Worm (Caenorhabditis elegans): Measurements from ENCODE around the gene osta-2.
A peak's percentile ranks its signal among the peaks of the same experiment; 100 is the strongest.

osta-2 gene

DNA sequence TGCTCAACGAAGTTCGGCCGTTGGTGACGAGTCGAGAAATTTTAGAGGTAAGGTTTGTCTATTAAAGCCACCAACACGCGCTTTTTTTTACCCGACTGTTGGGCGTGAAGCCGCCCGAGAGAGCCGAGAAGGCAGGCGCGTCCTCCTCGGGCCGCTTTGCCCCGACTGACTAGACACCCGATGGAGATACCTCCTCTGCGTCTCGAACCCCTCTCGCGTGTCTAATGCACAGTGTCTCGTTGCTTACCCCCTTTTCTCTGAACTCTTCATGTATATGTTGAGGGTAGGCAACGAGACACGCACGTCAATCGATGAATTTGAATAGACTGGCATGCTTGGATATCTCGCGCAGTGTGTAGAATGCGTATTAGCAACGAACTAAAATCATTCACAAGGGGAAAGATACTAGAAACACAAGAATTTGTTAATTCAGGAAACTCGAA, 45.7 kb upstream of the osta-2 start:
- TF ChIP-seq F16B12.6 (tag; optimal IDR thresholded peaks at IDR 0.05) = peak; percentile 31
- TF ChIP-seq nhr-28 (tag; optimal IDR thresholded peaks at IDR 0.05) = no peak
- peak in 1 of 2 experiments; percentile 53 for TF ChIP-seq mdl-1 (tag; optimal IDR thresholded peaks at IDR 0.05)
- TF ChIP-seq mab-9 (GFP tag; IDR thresholded peaks at IDR 0.05) = peak; percentile 71
- peak; percentile 88 for TF ChIP-seq lin-14 (GFP tag; optimal IDR thresholded peaks at IDR 0.05)
- TF ChIP-seq fos-1 (tag; optimal IDR thresholded peaks at IDR 0.05) = peak; percentile 84
- peak; percentile 36 for TF ChIP-seq nhr-76 (tag; optimal IDR thresholded peaks at IDR 0.05)
- TF ChIP-seq pqm-1 (tag; optimal IDR thresholded peaks at IDR 0.05) = peak; percentile 41
- no peak for TF ChIP-seq tlp-1 (tag; optimal IDR thresholded peaks at IDR 0.05)
- TF ChIP-seq sox-4 (tag; optimal IDR thresholded peaks at IDR 0.05) = peak; percentile 48
- no peak for TF ChIP-seq unc-98 (GFP tag; IDR thresholded peaks at IDR 0.05)
- peak; percentile 35 for TF ChIP-seq lir-3 (tag; optimal IDR thresholded peaks at IDR 0.05; ENCODE audit: poor library complexity)
- TF ChIP-seq fkh-4 (tag; optimal IDR thresholded peaks at IDR 0.05; ENCODE audit: borderline replicate concordance) = peak; percentile 26
- no peak for TF ChIP-seq alr-1 (tag; optimal IDR thresholded peaks at IDR 0.05; ENCODE audit: borderline replicate concordance)
- no peak for TF ChIP-seq vab-15 (tag; optimal IDR thresholded peaks at IDR 0.05)
- TF ChIP-seq grh-1 (GFP tag; IDR thresholded peaks at IDR 0.05) = peak; percentile 73
- TF ChIP-seq jun-1 (tag; optimal IDR thresholded peaks at IDR 0.05) = peak; percentile 62
- TF ChIP-seq dsc-1 (tag; optimal IDR thresholded peaks at IDR 0.05) = peak; percentile 76
- TF ChIP-seq Y116A8C.19 (tag; optimal IDR thresholded peaks at IDR 0.05; ENCODE audit: borderline replicate concordance) = no peak
- TF ChIP-seq snpc-4 (tag; optimal IDR thresholded peaks at IDR 0.05) = peak; percentile 58
- peak; percentile 88 for TF ChIP-seq nhr-85 (tag)
- TF ChIP-seq ztf-4 (tag; optimal IDR thresholded peaks at IDR 0.05) = peak; percentile 98
- peak; percentile 99 for TF ChIP-seq ama-1 (optimal IDR thresholded peaks at IDR 0.05)
- TF ChIP-seq hpl-2 (GFP tag; optimal IDR thresholded peaks at IDR 0.05) = no peak
- TF ChIP-seq C16A3.4 (tag; optimal IDR thresholded peaks at IDR 0.05) = peak; percentile 85
- TF ChIP-seq ceh-63 (GFP tag; optimal IDR thresholded peaks at IDR 0.05) = no peak
- TF ChIP-seq unc-130 (tag; optimal IDR thresholded peaks at IDR 0.05) = peak; percentile 5
- TF ChIP-seq ceh-88 (GFP tag; IDR thresholded peaks at IDR 0.05) = peak; percentile 85
- TF ChIP-seq tbx-2 (tag; optimal IDR thresholded peaks at IDR 0.05) = peak; percentile 81
- TF ChIP-seq nhr-47 (tag; optimal IDR thresholded peaks at IDR 0.05) = peak; percentile 85
- TF ChIP-seq zag-1 (tag; optimal IDR thresholded peaks at IDR 0.05) = peak; percentile 74
- TF ChIP-seq aha-1 (tag; optimal IDR thresholded peaks at IDR 0.05) = no peak
- TF ChIP-seq egl-27 (tag; optimal IDR thresholded peaks at IDR 0.05) = peak in 1 of 2 experiments; percentile 2
- peak; percentile 66 for TF ChIP-seq fkh-10 (GFP tag; optimal IDR thresholded peaks at IDR 0.05)
- peak; percentile 82 for TF ChIP-seq nhr-90 (tag; optimal IDR thresholded peaks at IDR 0.05; ENCODE audit: poor library complexity)
- peak; percentile 84 for TF ChIP-seq nhr-19 (GFP tag; conservative IDR thresholded peaks at IDR 0.05)
- TF ChIP-seq lin-13 (GFP tag; optimal IDR thresholded peaks at IDR 0.05) = peak; percentile 73
- peak; percentile 92 for TF ChIP-seq fkh-8 (tag; optimal IDR thresholded peaks at IDR 0.05)
- TF ChIP-seq aly-2 (tag; optimal IDR thresholded peaks at IDR 0.05) = peak; percentile 66
- peak; percentile 76 to 92 (median 90) for TF ChIP-seq ceh-82 (tag; optimal IDR thresholded peaks at IDR 0.05)
- TF ChIP-seq dpl-1 (GFP tag; optimal IDR thresholded peaks at IDR 0.05) = peak; percentile 34 to 62 (median 48)
- peak; percentile 75 for TF ChIP-seq isw-1 (GFP tag; IDR thresholded peaks at IDR 0.05)
- TF ChIP-seq egl-13 (tag; optimal IDR thresholded peaks at IDR 0.05) = peak; percentile 78
- peak; percentile 47 for TF ChIP-seq nhr-237 (tag; optimal IDR thresholded peaks at IDR 0.05)
- TF ChIP-seq skn-1 (tag; optimal IDR thresholded peaks at IDR 0.05) = peak; percentile 60
- TF ChIP-seq hlh-4 (tag; optimal IDR thresholded peaks at IDR 0.05) = no peak
- peak; percentile 80 for TF ChIP-seq elt-2 (tag; optimal IDR thresholded peaks at IDR 0.05)
- TF ChIP-seq nhr-71 (tag; optimal IDR thresholded peaks at IDR 0.05) = peak; percentile 93
- TF ChIP-seq unc-62 (GFP tag; optimal IDR thresholded peaks at IDR 0.05) = no peak
- peak; percentile 86 for TF ChIP-seq pax-3 (tag; optimal IDR thresholded peaks at IDR 0.05)
- TF ChIP-seq nhr-77 (tag; optimal IDR thresholded peaks at IDR 0.05) = peak; percentile 83
- peak in 1 of 2 experiments; percentile 77 for TF ChIP-seq ztf-11 (tag; optimal IDR thresholded peaks at IDR 0.05)
- TF ChIP-seq unc-30 (tag; optimal IDR thresholded peaks at IDR 0.05) = no peak
